Worm (Caenorhabditis elegans) whole organism, L4 larva: ENCODE measurements around the gene acr-10.

Experiments used
- F26F4.8 ChIP-seq: fragments of 200-800 bp; sonication (Bioruptor generic); conservative IDR thresholded peaks from 2 replicates; pipeline ENCODE4 v1.3.6; 2022; ENCODE audit warnings: missing genetic modification characterization, missing compliant biosample characterization
- F49E8.2 ChIP-seq: sonication (generic microtip); optimal IDR thresholded peaks from 2 replicates; lab custom pipeline; 2016; ENCODE audit warnings: missing compliant biosample characterization, mild to moderate bottlenecking, missing genetic modification characterization, borderline replicate concordance
- T20F7.1 ChIP-seq: fragments of 200-800 bp; sonication (Bioruptor generic); optimal IDR thresholded peaks from 2 replicates; lab custom pipeline; 2018; ENCODE audit warnings: mild to moderate bottlenecking, missing genetic modification characterization, missing compliant biosample characterization
- Y48G9A.11 ChIP-seq: fragments of 200-800 bp; sonication (Bioruptor generic); IDR thresholded peaks from 2 replicates; pipeline ENCODE4 v1.3.6; 2022; ENCODE audit warnings: missing genetic modification reagents, missing genetic modification characterization, missing compliant biosample characterization
- ZK546.5 ChIP-seq, 2 experiments: sonication (generic microtip); optimal IDR thresholded peaks; 2 replicates each; lab custom pipeline; 2017; ENCODE audit warnings: missing biosample characterization in 2 of 2, missing genetic modification characterization in 2 of 2
- aha-1 ChIP-seq: fragments of 150-350 bp; peaks from one replicate; lab custom pipeline; 2014; ENCODE audit warnings: missing biosample characterization, missing genetic modification characterization
- ama-1 ChIP-seq: fragments of 150-350 bp; optimal IDR thresholded peaks from 2 replicates; lab custom pipeline; 2014; ENCODE audit warnings: inconsistent platforms, mixed read lengths
- attf-4 ChIP-seq: sonication (generic microtip); optimal IDR thresholded peaks from 3 replicates; lab custom pipeline; 2017; ENCODE audit warnings: missing biosample characterization, missing genetic modification characterization
- ceh-20 ChIP-seq: fragments of 200-800 bp; sonication (Bioruptor generic); IDR thresholded peaks from 2 replicates; pipeline ENCODE4 v1.3.6; 2022; ENCODE audit warnings: missing genetic modification reagents, missing genetic modification characterization, missing compliant biosample characterization
- ceh-32 ChIP-seq: sonication (generic microtip); optimal IDR thresholded peaks from 2 replicates; lab custom pipeline; 2016; ENCODE audit warnings: mild to moderate bottlenecking, missing genetic modification characterization, missing compliant biosample characterization; ENCODE audit not compliant: poor library complexity
- ceh-44 ChIP-seq: fragments of 200-800 bp; sonication (Bioruptor generic); IDR thresholded peaks from 2 replicates; pipeline ENCODE4 v1.3.6; 2022; ENCODE audit warnings: missing genetic modification reagents, missing genetic modification characterization, missing compliant biosample characterization
- ceh-82 ChIP-seq: sonication (generic microtip); optimal IDR thresholded peaks from 2 replicates; lab custom pipeline; 2017; ENCODE audit warnings: missing biosample characterization, missing genetic modification characterization
- cey-2 ChIP-seq: sonication (generic microtip); optimal IDR thresholded peaks from 3 replicates; lab custom pipeline; 2017; ENCODE audit warnings: missing genetic modification characterization, mild to moderate bottlenecking, missing compliant biosample characterization, antibody characterized with exemption, borderline replicate concordance; ENCODE audit not compliant: insufficient read depth
- daf-16 ChIP-seq, 3 experiments: sonication (generic microtip); optimal IDR thresholded peaks; 2 replicates each; lab custom pipeline; 2016 to 2017; ENCODE audit warnings: missing genetic modification characterization in 3 of 3, missing genetic modification reagents in 3 of 3, mild to moderate bottlenecking in 2 of 3, missing compliant biosample characterization in 2 of 3, missing biosample characterization in 1 of 3, moderate library complexity in 1 of 3
- daf-19 ChIP-seq: fragments of 200-800 bp; sonication (Bioruptor generic); conservative IDR thresholded peaks from 2 replicates; pipeline ENCODE4 v1.3.6; 2022; ENCODE audit warnings: missing genetic modification characterization, missing compliant biosample characterization
- daf-8 ChIP-seq: fragments of 200-800 bp; sonication (Bioruptor generic); IDR thresholded peaks from 2 replicates; pipeline ENCODE4 v1.3.6; 2022; ENCODE audit warnings: missing genetic modification characterization, missing compliant biosample characterization
- dpl-1 ChIP-seq: fragments of 150-350 bp; optimal IDR thresholded peaks from 2 replicates; lab custom pipeline; 2014; ENCODE audit warnings: missing biosample characterization, missing genetic modification reagents, missing genetic modification characterization
- egl-27 ChIP-seq: sonication (generic microtip); optimal IDR thresholded peaks from 3 replicates; lab custom pipeline; 2017; ENCODE audit warnings: missing biosample characterization, missing genetic modification reagents, missing genetic modification characterization
- egl-43 ChIP-seq: fragments of 200-800 bp; sonication (Bioruptor generic); IDR thresholded peaks from 2 replicates; pipeline ENCODE4 v1.3.6; 2022; ENCODE audit warnings: missing genetic modification reagents, missing genetic modification characterization, missing compliant biosample characterization
- fkh-10 ChIP-seq: fragments of 150-350 bp; optimal IDR thresholded peaks from 2 replicates; lab custom pipeline; 2014; ENCODE audit warnings: missing biosample characterization, missing genetic modification reagents, missing genetic modification characterization
- fos-1 ChIP-seq: fragments of 150-350 bp; optimal IDR thresholded peaks from 2 replicates; lab custom pipeline; 2014; ENCODE audit warnings: missing biosample characterization, missing genetic modification characterization
- hif-1 ChIP-seq, 2 experiments: sonication (generic microtip); optimal IDR thresholded peaks; 2 replicates each; lab custom pipeline; 2016 to 2017; ENCODE audit warnings: missing compliant biosample characterization in 2 of 2, missing genetic modification characterization in 2 of 2, missing genetic modification reagents in 2 of 2, missing genotype in 2 of 2, mild to moderate bottlenecking in 1 of 2
- hlh-11 ChIP-seq: fragments of 200-800 bp; sonication (Bioruptor generic); optimal IDR thresholded peaks from 2 replicates; lab custom pipeline; 2018; ENCODE audit warnings: mild to moderate bottlenecking, missing genetic modification characterization, missing compliant biosample characterization
- hlh-30 ChIP-seq: sonication (generic microtip); optimal IDR thresholded peaks from 2 replicates; lab custom pipeline; 2017; ENCODE audit warnings: antibody characterized with exemption, mild to moderate bottlenecking, missing genetic modification characterization, missing compliant biosample characterization; ENCODE audit not compliant: insufficient read depth
- jun-1 ChIP-seq: fragments of 150-350 bp; optimal IDR thresholded peaks from 2 replicates; lab custom pipeline; 2014; ENCODE audit warnings: missing biosample characterization, missing genetic modification reagents, missing genetic modification characterization
- lim-7 ChIP-seq: fragments of 200-800 bp; sonication (Bioruptor generic); IDR thresholded peaks from 2 replicates; pipeline ENCODE4 v1.3.6; 2022; ENCODE audit warnings: missing genetic modification characterization, missing compliant biosample characterization
- lin-38 ChIP-seq: fragments of 200-800 bp; sonication (Bioruptor generic); IDR thresholded peaks from 2 replicates; pipeline ENCODE4 v1.3.6; 2022; ENCODE audit warnings: missing genetic modification reagents, missing genetic modification characterization, missing compliant biosample characterization
- lir-3 ChIP-seq: sonication (generic microtip); optimal IDR thresholded peaks from 2 replicates; lab custom pipeline; 2016; ENCODE audit warnings: mild to moderate bottlenecking, missing genetic modification characterization, missing compliant biosample characterization
- madf-5 ChIP-seq, 2 experiments: fragments of 200-800 bp; sonication (Bioruptor generic); IDR thresholded peaks; 2 replicates each; pipeline ENCODE4 v1.3.6; 2022; ENCODE audit warnings: missing compliant biosample characterization in 2 of 2, missing genetic modification characterization in 2 of 2
- mxl-2 ChIP-seq: fragments of 200-800 bp; sonication (Bioruptor generic); conservative IDR thresholded peaks from 2 replicates; pipeline ENCODE4 v1.3.6; 2022; ENCODE audit warnings: missing genetic modification reagents, missing genetic modification characterization, missing compliant biosample characterization
- mxl-3 ChIP-seq: fragments of 200-800 bp; sonication (Bioruptor generic); optimal IDR thresholded peaks from 2 replicates; lab custom pipeline; 2018; ENCODE audit warnings: mild to moderate bottlenecking, missing genetic modification characterization, missing compliant biosample characterization
- nhr-10 ChIP-seq: fragments of 150-350 bp; optimal IDR thresholded peaks from 2 replicates; lab custom pipeline; 2014; ENCODE audit warnings: missing biosample characterization, missing genetic modification characterization
- nhr-11 ChIP-seq: fragments of 150-350 bp; optimal IDR thresholded peaks from 2 replicates; lab custom pipeline; 2014; ENCODE audit warnings: missing biosample characterization, missing genetic modification characterization
- nhr-111 ChIP-seq: fragments of 200-800 bp; sonication (Bioruptor generic); optimal IDR thresholded peaks from 2 replicates; lab custom pipeline; 2018; ENCODE audit warnings: mild to moderate bottlenecking, missing genetic modification characterization, missing compliant biosample characterization
- nhr-237 ChIP-seq: sonication (generic microtip); optimal IDR thresholded peaks from 2 replicates; lab custom pipeline; 2017; ENCODE audit warnings: missing biosample characterization, missing genetic modification characterization
- nhr-41 ChIP-seq: fragments of 200-800 bp; sonication (Bioruptor generic); IDR thresholded peaks from 2 replicates; pipeline ENCODE4 v1.3.6; 2022; ENCODE audit warnings: missing genetic modification reagents, missing genetic modification characterization, missing compliant biosample characterization
- nhr-48 ChIP-seq: sonication (generic microtip); optimal IDR thresholded peaks from 2 replicates; lab custom pipeline; 2016; ENCODE audit warnings: mild to moderate bottlenecking, missing genetic modification characterization, missing compliant biosample characterization
- nhr-6 ChIP-seq: fragments of 150-350 bp; optimal IDR thresholded peaks from 2 replicates; lab custom pipeline; 2014; ENCODE audit warnings: missing biosample characterization, missing genetic modification characterization
- nhr-76 ChIP-seq: fragments of 150-350 bp; optimal IDR thresholded peaks from 2 replicates; lab custom pipeline; 2014; ENCODE audit warnings: missing biosample characterization, missing genetic modification characterization
- nhr-77 ChIP-seq: fragments of 150-350 bp; optimal IDR thresholded peaks from 2 replicates; lab custom pipeline; 2014; ENCODE audit warnings: missing biosample characterization, missing genetic modification characterization
- pha-4 ChIP-seq, 2 experiments: fragments of 150-350 bp in 1 of 2; fragments of 200-800 bp in 1 of 2; sonication (Bioruptor generic) in 1 of 2; IDR thresholded peaks in 1 of 2; optimal IDR thresholded peaks in 1 of 2; 2 replicates each; pipeline versions ENCODE4 v1.3.6 to Lab custom; 2014 to 2022; ENCODE audit warnings: missing genetic modification characterization in 2 of 2, missing genetic modification reagents in 2 of 2, missing biosample characterization in 1 of 2, missing compliant biosample characterization in 1 of 2
- pqm-1 ChIP-seq: sonication (generic microtip); optimal IDR thresholded peaks from 2 replicates; lab custom pipeline; 2017; ENCODE audit warnings: missing biosample characterization, missing genetic modification characterization
- set-16 ChIP-seq: fragments of 200-800 bp; sonication (Bioruptor generic); IDR thresholded peaks from 2 replicates; pipeline ENCODE4 v1.3.6; 2022; ENCODE audit warnings: missing genetic modification reagents, missing genetic modification characterization, missing compliant biosample characterization
- snpc-4 ChIP-seq: fragments of 150-350 bp; optimal IDR thresholded peaks from 2 replicates; lab custom pipeline; 2014; ENCODE audit warnings: missing biosample characterization, missing genetic modification characterization
- spr-1 ChIP-seq: sonication (generic microtip); optimal IDR thresholded peaks from 2 replicates; lab custom pipeline; 2016; ENCODE audit warnings: mild to moderate bottlenecking, missing genetic modification characterization, missing compliant biosample characterization
- spr-3 ChIP-seq: fragments of 200-800 bp; sonication (Bioruptor generic); optimal IDR thresholded peaks from 2 replicates; lab custom pipeline; 2018; ENCODE audit warnings: mild to moderate bottlenecking, missing genetic modification characterization, missing compliant biosample characterization
- tag-97 ChIP-seq: fragments of 200-800 bp; sonication (Bioruptor generic); IDR thresholded peaks from 2 replicates; pipeline ENCODE4 v1.3.6; 2022; ENCODE audit warnings: missing genetic modification characterization, missing compliant biosample characterization
- unc-130 ChIP-seq: sonication (generic microtip); optimal IDR thresholded peaks from 2 replicates; lab custom pipeline; 2016; ENCODE audit warnings: missing genetic modification reagents, missing genetic modification characterization, missing compliant biosample characterization
- zfp-2 ChIP-seq: sonication (generic microtip); optimal IDR thresholded peaks from 2 replicates; lab custom pipeline; 2016; ENCODE audit warnings: mild to moderate bottlenecking, missing genetic modification characterization, missing compliant biosample characterization
- zip-11 ChIP-seq: fragments of 200-800 bp; sonication (Bioruptor generic); IDR thresholded peaks from 2 replicates; pipeline ENCODE4 v1.3.6; 2022; ENCODE audit warnings: missing genetic modification characterization, missing compliant biosample characterization
- zip-2 ChIP-seq: fragments of 150-350 bp; optimal IDR thresholded peaks from 2 replicates; lab custom pipeline; 2014; ENCODE audit warnings: missing biosample characterization, missing genetic modification characterization
- ztf-11 ChIP-seq: fragments of 150-350 bp; optimal IDR thresholded peaks from 2 replicates; lab custom pipeline; 2014; ENCODE audit warnings: missing biosample characterization, missing genetic modification characterization

acr-10 gene

DNA sequence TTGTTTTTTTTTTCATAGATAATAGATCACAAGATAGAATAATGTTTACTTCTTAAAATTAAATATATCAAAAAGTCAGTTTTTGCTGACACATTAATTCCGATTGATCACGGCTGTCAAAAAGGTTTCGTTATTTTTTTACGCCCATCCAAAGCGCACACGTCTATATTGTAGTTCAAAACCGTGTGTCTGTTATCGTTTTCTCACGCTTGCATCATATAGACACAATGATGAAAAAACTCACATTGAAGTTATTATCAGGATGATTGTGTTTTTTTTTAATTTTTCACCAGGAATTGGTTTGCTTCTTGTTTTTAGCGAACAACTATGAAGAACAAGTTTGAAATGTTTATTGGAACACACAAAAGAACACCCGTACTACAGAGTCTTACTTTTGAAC, 14.3 kb upstream of the acr-10 start (continued):
- TF ChIP-seq zip-2 (tag; lab: Kevin White, UChicago): no peak
- peak in 1 of 2 experiments; percentile 44 for TF ChIP-seq hif-1 (tag; optimal IDR thresholded peaks at IDR 0.05; lab: Kevin White, UChicago)
- peak; percentile 78 for TF ChIP-seq nhr-48
- no peak for TF ChIP-seq nhr-6 (tag; lab: Kevin White, UChicago)
- peak; percentile 89 for TF ChIP-seq aha-1
- TF ChIP-seq daf-8 (GFP tag; lab: Robert Waterston, UW): no peak
- TF ChIP-seq zip-11 (GFP tag; lab: Robert Waterston, UW): no peak
- no peak for TF ChIP-seq ceh-44 (GFP tag; lab: Robert Waterston, UW)
- no peak for TF ChIP-seq set-16
- no peak for TF ChIP-seq lim-7 (GFP tag; lab: Robert Waterston, UW)
- peak; percentile 57 for TF ChIP-seq cey-2 (tag; lab: Kevin White, UChicago)
- TF ChIP-seq hlh-11: peak; percentile 87
- TF ChIP-seq fkh-10 (GFP tag; lab: Kevin White, UChicago): no peak
- no peak for TF ChIP-seq ceh-82
- TF ChIP-seq nhr-11 (tag; lab: Kevin White, UChicago): no peak
- no peak for TF ChIP-seq F26F4.8 (GFP tag; lab: Robert Waterston, UW)
- no peak for TF ChIP-seq ztf-11
- TF ChIP-seq mxl-2 (GFP tag; lab: Robert Waterston, UW): no peak
- TF ChIP-seq nhr-237 (tag; lab: Kevin White, UChicago): no peak
- no peak for TF ChIP-seq ceh-32
- TF ChIP-seq ceh-20 (GFP tag; lab: Robert Waterston, UW): peak; percentile 79
- no peak for TF ChIP-seq nhr-111
- TF ChIP-seq lir-3 (tag; lab: Kevin White, UChicago): no peak
- no peak for TF ChIP-seq nhr-76 (tag; lab: Kevin White, UChicago)
- no peak for TF ChIP-seq jun-1
- TF ChIP-seq lin-38 (GFP tag; lab: Robert Waterston, UW): no peak
- no peak for TF ChIP-seq attf-4 (tag; lab: Kevin White, UChicago)
- no peak for TF ChIP-seq ama-1 (lab: Kevin White, UChicago)
- TF ChIP-seq T20F7.1 (GFP tag; lab: Kevin White, UChicago): peak; percentile 76
- no peak for TF ChIP-seq madf-5 (GFP tag; IDR thresholded peaks at IDR 0.05; lab: Robert Waterston, UW)
- TF ChIP-seq nhr-41 (GFP tag; lab: Robert Waterston, UW): peak; percentile 56; the same call in 1 of the 2 replicates
- peak; percentile 49 for TF ChIP-seq spr-1 (tag; lab: Kevin White, UChicago)
- TF ChIP-seq spr-3: no peak
- TF ChIP-seq egl-43 (GFP tag; lab: Robert Waterston, UW): no peak
- TF ChIP-seq nhr-77 (tag; lab: Kevin White, UChicago): peak; percentile 89
- TF ChIP-seq nhr-10 (tag; lab: Kevin White, UChicago): peak; percentile 61
- TF ChIP-seq tag-97 (GFP tag; lab: Robert Waterston, UW): no peak
- no peak for TF ChIP-seq fos-1 (tag; lab: Kevin White, UChicago)
- TF ChIP-seq daf-16 (GFP tag; optimal IDR thresholded peaks at IDR 0.05; lab: Kevin White, UChicago): peak in 1 of 2 experiments; percentile 80
- TF ChIP-seq daf-16 (tag; optimal IDR thresholded peaks at IDR 0.05; lab: Kevin White, UChicago): peak; percentile 94
- TF ChIP-seq pqm-1 (tag; lab: Kevin White, UChicago): peak; percentile 93
- TF ChIP-seq mxl-3: no peak
- TF ChIP-seq snpc-4 (tag; lab: Kevin White, UChicago): no peak
- 0 out of 2 replicates have a peak, but pooled peaks have one; percentile 20 for TF ChIP-seq pha-4 (GFP tag; IDR thresholded peaks at IDR 0.05; lab: Robert Waterston, UW)
- no peak for TF ChIP-seq pha-4 (tag; optimal IDR thresholded peaks at IDR 0.05; lab: Kevin White, UChicago)
- TF ChIP-seq daf-19: no peak
- no peak for TF ChIP-seq F49E8.2 (tag; lab: Kevin White, UChicago)
- no peak for TF ChIP-seq zfp-2 (tag; lab: Kevin White, UChicago)
- no peak for TF ChIP-seq dpl-1
- no peak for TF ChIP-seq egl-27 (tag; lab: Kevin White, UChicago)
- TF ChIP-seq Y48G9A.11 (GFP tag; lab: Robert Waterston, UW): no peak
- TF ChIP-seq hlh-30 (tag; lab: Kevin White, UChicago): peak; percentile 64
- no peak for TF ChIP-seq unc-130
- no peak for TF ChIP-seq ZK546.5 (tag; optimal IDR thresholded peaks at IDR 0.05; lab: Kevin White, UChicago)
